Fruit fly (Drosophila melanogaster): ENCODE data around the gene Unc-76.
A peak's percentile ranks its signal among the peaks of the same experiment; 100 is the strongest.

Gene Unc-76

DNA sequence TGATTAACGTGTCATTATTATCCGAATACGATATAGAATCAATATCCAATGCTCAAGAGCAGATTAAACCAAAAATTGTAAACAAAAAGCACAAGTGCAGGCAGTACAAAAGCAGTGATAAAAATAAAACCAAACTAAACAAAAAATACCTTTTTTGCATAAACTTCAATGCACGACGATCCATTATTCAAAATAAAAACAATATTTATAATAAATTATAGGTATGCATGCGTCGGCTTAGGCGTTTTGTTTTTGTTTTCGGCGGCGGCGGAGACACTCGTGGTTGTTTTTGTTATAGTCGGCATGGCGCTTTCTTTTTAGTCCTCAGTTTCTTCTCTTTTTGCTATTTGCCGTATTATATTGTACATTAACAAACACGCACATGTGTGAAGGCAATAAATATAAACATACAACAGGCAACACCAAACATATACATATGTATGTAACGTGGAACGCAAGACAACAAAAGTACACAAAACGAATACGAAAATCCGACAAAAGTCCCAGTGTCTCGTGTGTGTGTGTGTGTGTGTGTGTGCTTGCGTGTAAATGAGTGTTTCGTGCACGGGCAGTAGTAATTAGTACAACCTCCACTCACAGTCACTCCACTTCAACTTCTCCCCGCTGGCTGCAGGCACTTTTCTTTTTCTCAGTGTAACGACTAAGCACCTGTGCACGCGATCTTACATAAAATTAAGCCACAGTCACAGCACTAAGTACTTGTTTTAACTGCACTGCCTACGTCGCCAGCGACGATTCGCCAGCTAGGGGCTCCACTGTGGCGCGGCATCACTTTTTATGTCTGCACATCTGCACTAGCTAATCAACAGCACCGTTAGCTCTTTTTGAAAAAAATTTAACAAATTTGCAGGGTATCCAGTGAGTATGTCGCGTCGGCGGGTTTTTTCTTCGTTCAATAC is 55.7 kb downstream of the Unc-76 start (continued):
- TF ChIP-seq nom (GFP tag; optimal IDR thresholded peaks at IDR 0.05) (no peak), chm (GFP tag; IDR thresholded peaks at IDR 0.05) (no peak), lbe (GFP tag; optimal IDR thresholded peaks at IDR 0.05) (no peak), CG2712 (tag; optimal IDR thresholded peaks at IDR 0.05) (no peak), CG5180 (GFP tag; optimal IDR thresholded peaks at IDR 0.05) (no peak), bbx (GFP tag; IDR thresholded peaks at IDR 0.05; ENCODE audit: partially characterized antibody) (no peak), Lim3 (GFP tag; IDR thresholded peaks at IDR 0.05) (no peak), CG8944 (GFP tag; optimal IDR thresholded peaks at IDR 0.05) (peak; percentile 23), CG18619 (GFP tag; optimal IDR thresholded peaks at IDR 0.05) (peak; percentile 27), CG33557 (GFP tag; optimal IDR thresholded peaks at IDR 0.05) (no peak), repo (GFP tag; optimal IDR thresholded peaks at IDR 0.05) (no peak), Pdp1 (GFP tag; optimal IDR thresholded peaks at IDR 0.05) (peak; percentile 38 to 64), hkb (optimal IDR thresholded peaks at IDR 0.05) (no peak), hkb (GFP tag; IDR thresholded peaks at IDR 0.05) (no peak; the same call in 1 of the 2 replicates), sna (GFP tag; IDR thresholded peaks at IDR 0.05; ENCODE audit: partially characterized antibody) (no peak), yki (optimal IDR thresholded peaks at IDR 0.05) (no peak), ems (GFP tag; optimal IDR thresholded peaks at IDR 0.05) (no peak), gcm (GFP tag; optimal IDR thresholded peaks at IDR 0.05) (no peak), CG4707 (GFP tag; optimal IDR thresholded peaks at IDR 0.05) (no peak), Rfx (GFP tag; IDR thresholded peaks at IDR 0.05) (peak; percentile 54), B-H2 (GFP tag; optimal IDR thresholded peaks at IDR 0.05) (no peak), unpg (GFP tag; optimal IDR thresholded peaks at IDR 0.05) (peak; percentile 45), pros (GFP tag; optimal IDR thresholded peaks at IDR 0.05) (no peak), CG13775 (GFP tag; optimal IDR thresholded peaks at IDR 0.05) (peak; percentile 57), CG16863 (GFP tag; optimal IDR thresholded peaks at IDR 0.05) (peak; percentile 30), cato (GFP tag; optimal IDR thresholded peaks at IDR 0.05; ENCODE audit: borderline replicate concordance) (no peak), Chrac-16 (GFP tag; optimal IDR thresholded peaks at IDR 0.05) (no peak), Nf-YB (GFP tag; optimal IDR thresholded peaks at IDR 0.05) (no peak), CG12299 (tag; optimal IDR thresholded peaks at IDR 0.05) (no peak), Ravus (GFP tag; IDR thresholded peaks at IDR 0.05) (no peak), ken (GFP tag; IDR thresholded peaks at IDR 0.05) (0 out of 3 replicates have a peak, but pooled peaks have one; percentile 39), CG12659 (GFP tag; optimal IDR thresholded peaks at IDR 0.05) (no peak), CG14050 (GFP tag; IDR thresholded peaks at IDR 0.05) (peak; percentile 47; the same call in 1 of the 3 replicates), D19B (GFP tag; optimal IDR thresholded peaks at IDR 0.05) (peak; percentile 69), esg (GFP tag; conservative IDR thresholded peaks at IDR 0.05) (no peak), CG32767 (GFP tag; IDR thresholded peaks at IDR 0.05) (no peak), CG10565 (GFP tag; optimal IDR thresholded peaks at IDR 0.05) (no peak), Hr78 (GFP tag; optimal IDR thresholded peaks at IDR 0.05) (no peak), Max (GFP tag; optimal IDR thresholded peaks at IDR 0.05) (no peak), ranshi (GFP tag; IDR thresholded peaks at IDR 0.05) (no peak), CG14441 (GFP tag; IDR thresholded peaks at IDR 0.05) (peak; percentile 75), fd102C (GFP tag; optimal IDR thresholded peaks at IDR 0.05) (no peak), bigmax (GFP tag; optimal IDR thresholded peaks at IDR 0.05) (no peak), jigr1 (GFP tag; IDR thresholded peaks at IDR 0.05) (no peak), sob (GFP tag; IDR thresholded peaks at IDR 0.05) (0 out of 2 replicates have a peak, but pooled peaks have one; percentile 5), CG30020 (tag; optimal IDR thresholded peaks at IDR 0.05) (no peak), CG13296 (GFP tag; optimal IDR thresholded peaks at IDR 0.05) (no peak), pho (GFP tag; optimal IDR thresholded peaks at IDR 0.05) (peak; percentile 27), CG14014 (GFP tag; IDR thresholded peaks at IDR 0.05) (0 out of 2 replicates have a peak, but pooled peaks have one; percentile 7)
